Worm (Caenorhabditis elegans): Measurements from ENCODE around the gene C37E2.3.
A peak's percentile ranks its signal among the peaks of the same experiment; 100 is the strongest.

C37E2.3 gene

ce11 chrX:14173850-14174249, 6.4 kb upstream of the C37E2.3 start, which contains the start of gene idhb-1:
Gene idhb-1, minus strand, starts transcription at chrX:14174063.
- TF ChIP-seq sma-3 (GFP tag; optimal IDR thresholded peaks at IDR 0.05) = peak; percentile 62
- peak; percentile 53 for TF ChIP-seq lin-11 (tag; optimal IDR thresholded peaks at IDR 0.05)
- TF ChIP-seq nhr-6 (tag; optimal IDR thresholded peaks at IDR 0.05) = peak; percentile 43
- peak; percentile 39 for TF ChIP-seq sem-4 (tag; optimal IDR thresholded peaks at IDR 0.05)
- TF ChIP-seq snpc-4 (tag; optimal IDR thresholded peaks at IDR 0.05) = peak; percentile 23
- peak; percentile 73 for TF ChIP-seq crh-2 (tag; optimal IDR thresholded peaks at IDR 0.05)
- peak; percentile 79 for TF ChIP-seq F13H6.1 (tag; optimal IDR thresholded peaks at IDR 0.05)
- TF ChIP-seq mdl-1 (tag; optimal IDR thresholded peaks at IDR 0.05) = peak in 1 of 2 experiments; percentile 22
- TF ChIP-seq unc-39 (tag; optimal IDR thresholded peaks at IDR 0.05) = no peak
- peak; percentile 78 for TF ChIP-seq nhr-129 (tag; optimal IDR thresholded peaks at IDR 0.05)
- peak; percentile 32 for TF ChIP-seq egl-27 (tag; optimal IDR thresholded peaks at IDR 0.05)
- TF ChIP-seq sma-9 (GFP tag; optimal IDR thresholded peaks at IDR 0.05) = peak; percentile 74
- no peak for TF ChIP-seq sma-9 (tag; optimal IDR thresholded peaks at IDR 0.05)
- peak; percentile 74 for TF ChIP-seq gmeb-1 (tag; optimal IDR thresholded peaks at IDR 0.05)
- peak; percentile 67 for TF ChIP-seq unc-55 (GFP tag; optimal IDR thresholded peaks at IDR 0.05)
- peak; percentile 80 for TF ChIP-seq mab-5 (tag; optimal IDR thresholded peaks at IDR 0.05)
- peak; percentile 31 for TF ChIP-seq zag-1 (tag; optimal IDR thresholded peaks at IDR 0.05)
- TF ChIP-seq fos-1 (tag; optimal IDR thresholded peaks at IDR 0.05) = peak; percentile 59
- TF ChIP-seq nhr-77 (tag; optimal IDR thresholded peaks at IDR 0.05) = no peak
- no peak for TF ChIP-seq ZK546.5 (tag; optimal IDR thresholded peaks at IDR 0.05)
- TF ChIP-seq nhr-11 (tag; optimal IDR thresholded peaks at IDR 0.05) = no peak
- no peak for TF ChIP-seq ceh-16 (tag; optimal IDR thresholded peaks at IDR 0.05)
- TF ChIP-seq ztf-11 (tag; optimal IDR thresholded peaks at IDR 0.05) = no peak
- peak; percentile 19 for TF ChIP-seq ztf-4 (tag; optimal IDR thresholded peaks at IDR 0.05)
- peak; percentile 55 for TF ChIP-seq nhr-21 (tag; optimal IDR thresholded peaks at IDR 0.05)
- peak; percentile 71 for TF ChIP-seq lin-13 (GFP tag; optimal IDR thresholded peaks at IDR 0.05)
- TF ChIP-seq lsy-2 (tag; optimal IDR thresholded peaks at IDR 0.05) = peak; percentile 67 to 78
- no peak for TF ChIP-seq unc-62 (GFP tag; optimal IDR thresholded peaks at IDR 0.05)
- peak; percentile 76 for TF ChIP-seq nhr-25 (tag; optimal IDR thresholded peaks at IDR 0.05)
- no peak for TF ChIP-seq blmp-1 (tag; optimal IDR thresholded peaks at IDR 0.05; ENCODE audit: insufficient read depth)
- peak; percentile 62 for TF ChIP-seq C34F6.9 (tag; optimal IDR thresholded peaks at IDR 0.05)

DNA sequence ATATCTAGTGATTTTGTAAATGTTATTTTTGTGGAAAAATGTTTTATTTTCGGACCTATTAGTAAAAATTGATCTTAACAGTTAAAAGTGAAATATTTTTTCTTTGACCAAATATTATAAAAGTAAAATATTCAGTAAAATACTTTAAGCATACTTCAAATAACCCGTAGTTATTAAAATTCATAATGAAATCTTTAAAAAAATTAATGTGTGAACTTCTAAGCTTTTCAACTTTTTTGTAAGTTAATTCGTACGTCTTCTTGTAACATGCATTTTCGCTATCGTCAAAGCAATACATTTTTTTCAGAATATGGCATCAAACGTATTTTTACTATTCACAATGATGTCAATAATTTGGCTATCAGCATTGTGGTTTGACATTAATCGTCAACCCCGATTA, 4.5 kb upstream of the C37E2.3 start, which contains the start of gene C37E2.2:
Gene C37E2.2, plus strand, starts transcription at position 301 of the 400 bp plus-strand sequence.
- TF ChIP-seq nhr-23 (tag; optimal IDR thresholded peaks at IDR 0.05) (no peak), mdl-1 (tag; optimal IDR thresholded peaks at IDR 0.05) (no peak), aly-2 (tag; optimal IDR thresholded peaks at IDR 0.05) (no peak), dmd-4 (tag; optimal IDR thresholded peaks at IDR 0.05) (no peak), sma-9 (GFP tag; optimal IDR thresholded peaks at IDR 0.05) (no peak), sma-9 (tag; optimal IDR thresholded peaks at IDR 0.05) (no peak), Y55F3AM.14 (GFP tag; optimal IDR thresholded peaks at IDR 0.05) (no peak), nhr-12 (tag; optimal IDR thresholded peaks at IDR 0.05) (no peak), alr-1 (tag; optimal IDR thresholded peaks at IDR 0.05) (no peak), unc-39 (tag; optimal IDR thresholded peaks at IDR 0.05) (no peak), sem-4 (tag; optimal IDR thresholded peaks at IDR 0.05) (no peak), blmp-1 (tag; optimal IDR thresholded peaks at IDR 0.05; ENCODE audit: insufficient read depth) (no peak)

DNA sequence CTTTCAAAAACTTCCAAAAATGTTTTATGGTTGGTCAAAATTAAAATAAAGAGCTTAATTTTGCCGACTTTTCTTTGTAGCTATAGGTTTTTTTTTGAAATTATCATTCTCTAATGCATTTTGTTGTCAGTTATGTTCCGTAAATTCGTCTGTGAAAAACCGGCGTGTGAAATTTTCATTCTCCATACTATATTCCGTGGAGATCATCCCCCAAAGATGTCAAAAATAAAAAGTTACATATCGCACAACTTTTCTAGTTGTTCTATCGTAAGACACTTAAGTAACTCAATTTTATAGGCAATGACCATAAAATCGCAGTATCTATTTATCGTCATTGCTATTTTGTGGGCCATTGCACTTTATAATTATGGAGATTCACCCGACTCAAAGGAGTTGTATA, 1.6 kb upstream of the C37E2.3 start, which contains the start of gene C37E2.10:
Gene C37E2.10, plus strand, starts transcription at position 301 of the 400 bp plus-strand sequence.
- TF ChIP-seq nhr-129 (tag; optimal IDR thresholded peaks at IDR 0.05) = no peak
- TF ChIP-seq nhr-10 (tag; optimal IDR thresholded peaks at IDR 0.05) = no peak
- TF ChIP-seq blmp-1 (tag; optimal IDR thresholded peaks at IDR 0.05; ENCODE audit: insufficient read depth) = no peak
- no peak for TF ChIP-seq nhr-237 (tag; optimal IDR thresholded peaks at IDR 0.05)
- TF ChIP-seq sem-4 (tag; optimal IDR thresholded peaks at IDR 0.05) = no peak
- no peak for TF ChIP-seq egl-27 (tag; optimal IDR thresholded peaks at IDR 0.05)
- no peak for TF ChIP-seq snpc-4 (tag; optimal IDR thresholded peaks at IDR 0.05)
- TF ChIP-seq mdl-1 (tag; optimal IDR thresholded peaks at IDR 0.05) = no peak
- TF ChIP-seq R02D3.7 (tag; optimal IDR thresholded peaks at IDR 0.05) = no peak
- no peak for TF ChIP-seq nhr-12 (tag; optimal IDR thresholded peaks at IDR 0.05)
- no peak for TF ChIP-seq elt-3 (tag; optimal IDR thresholded peaks at IDR 0.05)
- TF ChIP-seq unc-62 (GFP tag; optimal IDR thresholded peaks at IDR 0.05) = no peak
- TF ChIP-seq unc-55 (GFP tag; optimal IDR thresholded peaks at IDR 0.05) = no peak

All from whole organism, L2 larva.